Worm (Caenorhabditis elegans) whole organism, L4/young adult: ENCODE measurements around the gene irld-44.

Experiments used
- W03F9.2 ChIP-seq: fragments of 150-350 bp; optimal IDR thresholded peaks from 2 replicates; lab custom pipeline; 2014; ENCODE audit warnings: missing biosample characterization, missing genetic modification characterization
- dao-5 ChIP-seq: sonication (generic microtip); optimal IDR thresholded peaks from 2 replicates; lab custom pipeline; 2016; ENCODE audit warnings: missing genotype, missing genetic modification characterization, moderate library complexity, missing compliant biosample characterization

- TF ChIP-seq dao-5 (tag; lab: Kevin White, UChicago) (no peak), W03F9.2 (no peak)
Observed at ce11 chrV:1621494-1621893, 29.7 kb upstream of the irld-44 start, which contains the start of gene nhr-117.
